Worm (Caenorhabditis elegans): ENCODE data around the gene acbp-6.

acbp-6 gene

DNA sequence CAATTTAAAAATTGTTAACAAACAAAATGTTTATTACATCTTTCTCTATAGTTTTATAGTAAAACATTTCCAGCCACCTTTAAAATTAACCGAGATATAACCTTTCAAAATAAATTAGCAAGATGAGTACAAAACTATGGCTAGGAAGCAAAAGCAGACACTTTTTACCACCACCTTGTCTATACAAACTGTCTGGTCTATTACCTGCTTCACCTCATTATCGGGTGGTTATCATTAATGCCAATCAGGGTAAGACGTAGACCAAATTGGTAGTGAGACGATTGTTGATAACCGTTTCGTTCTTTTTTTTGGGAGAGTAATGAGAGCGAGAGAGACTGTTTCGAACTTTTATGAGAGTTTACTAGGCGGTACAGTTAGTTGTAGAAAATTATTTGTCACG, 37.1 kb downstream of the acbp-6 start:
- TF ChIP-seq ets-4 (GFP tag; optimal IDR thresholded peaks at IDR 0.05) (no peak), nhr-80 (tag; optimal IDR thresholded peaks at IDR 0.05) (peak; percentile 54)

DNA sequence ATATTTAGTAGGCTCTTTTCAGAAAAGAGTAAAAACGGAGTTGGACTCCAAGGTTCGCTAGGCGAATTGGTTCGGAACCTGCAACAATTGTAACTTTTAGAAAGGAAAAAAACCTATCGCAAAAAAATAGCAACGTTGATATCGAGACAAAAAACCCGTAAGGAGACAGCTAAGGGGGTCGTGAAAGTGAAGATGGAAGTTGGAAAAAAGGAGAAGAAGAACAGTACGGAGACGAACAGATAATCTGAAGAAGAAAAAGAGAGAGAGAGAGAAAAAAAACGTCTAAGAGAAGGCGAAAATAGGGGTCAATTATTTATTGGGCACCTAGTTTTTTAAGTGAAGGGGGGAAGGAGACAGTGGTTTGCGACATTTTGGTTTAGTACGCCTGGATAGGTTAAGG, 38.3 kb downstream of the acbp-6 start, which contains the start of gene lin-29:
TSS of gene lin-29 (minus strand) at position 78 of the 400 bp plus-strand sequence.
- TF ChIP-seq F22D6.2 (tag; optimal IDR thresholded peaks at IDR 0.05) (no peak), snpc-1.3 (tag; optimal IDR thresholded peaks at IDR 0.05; ENCODE audit: insufficient read depth) (no peak), F10E7.11 (tag; optimal IDR thresholded peaks at IDR 0.05) (no peak), F49E8.2 (tag; optimal IDR thresholded peaks at IDR 0.05; ENCODE audit: insufficient read depth) (no peak), egrh-3 (GFP tag; IDR thresholded peaks at IDR 0.05) (no peak), pbrm-1 (GFP tag; IDR thresholded peaks at IDR 0.05) (no peak), dox-1 (GFP tag; IDR thresholded peaks at IDR 0.05) (no peak), rcor-1 (GFP tag; IDR thresholded peaks at IDR 0.05) (no peak), snpc-1.1 (tag; optimal IDR thresholded peaks at IDR 0.05; ENCODE audit: insufficient read depth) (no peak), F39B2.1 (GFP tag; IDR thresholded peaks at IDR 0.05) (no peak), sptf-2 (GFP tag; optimal IDR thresholded peaks at IDR 0.05) (no peak), nhr-90 (tag; optimal IDR thresholded peaks at IDR 0.05) (no peak), ztf-22 (GFP tag; optimal IDR thresholded peaks at IDR 0.05) (no peak), F33H1.4 (GFP tag; IDR thresholded peaks at IDR 0.05) (no peak), efl-1 (GFP tag; optimal IDR thresholded peaks at IDR 0.05) (no peak)

DNA sequence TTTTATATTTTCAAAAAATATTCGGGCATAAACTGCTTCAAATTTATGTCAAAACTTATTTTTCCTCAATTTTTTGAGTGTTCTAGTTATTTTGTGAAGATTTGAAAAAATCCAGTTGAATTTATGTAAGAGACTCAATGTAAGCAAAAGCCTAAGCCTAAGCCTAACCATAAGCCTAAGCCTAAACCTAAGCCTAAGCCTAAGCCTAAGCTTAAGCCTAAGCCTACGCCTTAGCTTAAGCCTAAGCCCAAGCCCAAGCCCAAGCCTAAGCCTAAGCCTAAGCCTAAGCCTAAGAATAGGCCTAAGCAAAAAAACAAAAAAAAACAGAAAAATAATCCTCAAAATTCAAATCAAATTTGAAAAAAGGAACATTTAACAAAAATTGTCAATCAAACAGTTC, 43.4 kb downstream of the acbp-6 start:
- TF ChIP-seq Y95B8A.8 (GFP tag; IDR thresholded peaks at IDR 0.05) = no peak
- no peak for TF ChIP-seq bed-1 (GFP tag; IDR thresholded peaks at IDR 0.05)
- TF ChIP-seq madf-8 (GFP tag; conservative IDR thresholded peaks at IDR 0.05) = no peak
- no peak for TF ChIP-seq B0261.1 (tag; optimal IDR thresholded peaks at IDR 0.05)
- TF ChIP-seq madf-10 (tag; optimal IDR thresholded peaks at IDR 0.05) = no peak
- TF ChIP-seq rpc-1 (optimal IDR thresholded peaks at IDR 0.05) = no peak
- TF ChIP-seq rpc-1 (tag; optimal IDR thresholded peaks at IDR 0.05) = no peak
- no peak for TF ChIP-seq sdz-38 (tag; optimal IDR thresholded peaks at IDR 0.05)
- TF ChIP-seq ceh-58 (GFP tag; IDR thresholded peaks at IDR 0.05) = no peak
- TF ChIP-seq lag-1 (GFP tag; IDR thresholded peaks at IDR 0.05) = no peak
- no peak for TF ChIP-seq madf-6 (GFP tag; IDR thresholded peaks at IDR 0.05)
- no peak for TF ChIP-seq nhr-27 (tag; optimal IDR thresholded peaks at IDR 0.05)
- no peak for TF ChIP-seq snpc-4 (GFP tag; optimal IDR thresholded peaks at IDR 0.05)
- no peak for TF ChIP-seq snpc-4 (tag; optimal IDR thresholded peaks at IDR 0.05)
- TF ChIP-seq hlh-26 (GFP tag; conservative IDR thresholded peaks at IDR 0.05) = no peak

DNA sequence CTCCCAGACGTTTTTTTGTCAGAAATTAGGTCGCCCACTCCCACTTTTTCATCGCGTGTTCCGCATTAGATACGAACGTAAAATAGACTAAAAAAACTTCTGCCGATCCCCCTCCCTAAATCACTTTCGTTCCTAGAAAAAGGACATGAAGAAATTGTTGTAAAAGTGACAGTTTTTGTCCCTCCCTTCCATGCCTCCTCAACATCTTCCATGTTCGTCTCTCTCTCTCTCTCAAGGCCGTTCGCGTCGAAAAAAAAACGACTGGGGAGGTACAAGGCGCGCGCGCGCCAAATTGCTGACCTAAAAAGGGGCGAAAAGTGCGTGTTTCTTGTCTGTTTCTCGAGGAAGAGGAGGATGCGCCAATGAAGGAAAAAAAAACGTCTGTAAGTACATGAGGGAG, 44.8 kb downstream of the acbp-6 start:
- TF ChIP-seq nhr-90 (tag; optimal IDR thresholded peaks at IDR 0.05) (no peak), rec-8 (tag; optimal IDR thresholded peaks at IDR 0.05) (no peak), efl-1 (GFP tag; optimal IDR thresholded peaks at IDR 0.05) (peak; percentile 38), zfh-2 (GFP tag; conservative IDR thresholded peaks at IDR 0.05) (peak; percentile 42; the same call in 1 of the 2 replicates), C06A6.2 (GFP tag; conservative IDR thresholded peaks at IDR 0.05) (no peak), dpff-1 (tag; optimal IDR thresholded peaks at IDR 0.05) (no peak), T07F8.4 (tag; optimal IDR thresholded peaks at IDR 0.05) (no peak), egrh-3 (GFP tag; IDR thresholded peaks at IDR 0.05) (0 out of 2 replicates have a peak, but pooled peaks have one; percentile 29), ztf-6 (GFP tag; IDR thresholded peaks at IDR 0.05) (no peak), snpc-1.1 (tag; optimal IDR thresholded peaks at IDR 0.05; ENCODE audit: insufficient read depth) (no peak), rpc-1 (optimal IDR thresholded peaks at IDR 0.05) (no peak), rpc-1 (tag; optimal IDR thresholded peaks at IDR 0.05) (no peak), dox-1 (GFP tag; IDR thresholded peaks at IDR 0.05) (no peak), D2030.7 (GFP tag; IDR thresholded peaks at IDR 0.05) (no peak), mes-4 (tag; optimal IDR thresholded peaks at IDR 0.05) (no peak), ztf-3 (GFP tag; optimal IDR thresholded peaks at IDR 0.05) (no peak), ceh-58 (GFP tag; IDR thresholded peaks at IDR 0.05) (no peak), F49E8.2 (tag; optimal IDR thresholded peaks at IDR 0.05; ENCODE audit: insufficient read depth) (no peak), hlh-26 (GFP tag; conservative IDR thresholded peaks at IDR 0.05) (no peak), sdz-38 (tag; optimal IDR thresholded peaks at IDR 0.05) (no peak), ceh-27 (GFP tag; optimal IDR thresholded peaks at IDR 0.05) (peak; percentile 13), snpc-4 (GFP tag; optimal IDR thresholded peaks at IDR 0.05) (no peak), snpc-4 (tag; optimal IDR thresholded peaks at IDR 0.05) (no peak)
